Worm (Caenorhabditis elegans) whole organism, young adult: Measurements from ENCODE around the gene srw-97.

Experiments used
- B0035.1 ChIP-seq: sonication (generic microtip); optimal IDR thresholded peaks from 2 replicates; lab custom pipeline; 2016; ENCODE audit warnings: missing genetic modification characterization, mild to moderate bottlenecking, missing compliant biosample characterization, missing genotype, missing genetic modification reagents
- C17E4.6 ChIP-seq: fragments of 200-800 bp; sonication (Bioruptor generic); IDR thresholded peaks from 2 replicates; pipeline ENCODE4 v1.3.6; 2022; ENCODE audit warnings: missing genetic modification reagents, missing genetic modification characterization, missing compliant biosample characterization
- F23B12.7 ChIP-seq: sonication (generic microtip); optimal IDR thresholded peaks from 2 replicates; lab custom pipeline; 2017; ENCODE audit warnings: missing genetic modification characterization, mild to moderate bottlenecking, missing compliant biosample characterization, antibody characterized with exemption, moderate library complexity; ENCODE audit not compliant: insufficient read depth
- F55B11.4 ChIP-seq: sonication (generic microtip); optimal IDR thresholded peaks from 2 replicates; lab custom pipeline; 2016; ENCODE audit warnings: missing compliant biosample characterization, missing genetic modification characterization, borderline replicate concordance; ENCODE audit not compliant: insufficient read depth
- Y53F4B.3 ChIP-seq: fragments of 200-800 bp; sonication (Bioruptor generic); IDR thresholded peaks from 2 replicates; pipeline ENCODE4 v1.3.6; 2022; ENCODE audit warnings: missing genetic modification reagents, missing genetic modification characterization, missing compliant biosample characterization
- ama-1 ChIP-seq, 3 experiments: fragments of 150-350 bp in 1 of 3; sonication (generic microtip) in 2 of 3; optimal IDR thresholded peaks; 2 replicates each; lab custom pipeline; 2014 to 2018; ENCODE audit warnings: missing biosample characterization in 2 of 3, missing genetic modification characterization in 2 of 3, missing genetic modification reagents in 2 of 3
- egrh-3 ChIP-seq: fragments of 200-800 bp; sonication (Bioruptor generic); IDR thresholded peaks from 2 replicates; pipeline ENCODE4 v1.3.6; 2022; ENCODE audit warnings: missing genetic modification reagents, missing genetic modification characterization, missing compliant biosample characterization
- hrde-1 ChIP-seq: sonication (generic microtip); optimal IDR thresholded peaks from 2 replicates; lab custom pipeline; 2016; ENCODE audit warnings: missing genetic modification characterization, mild to moderate bottlenecking, missing compliant biosample characterization, moderate library complexity, missing genotype, missing genetic modification reagents, borderline replicate concordance
- pha-4 ChIP-seq: fragments of 150-350 bp; sonication (generic microtip); optimal IDR thresholded peaks from 2 replicates; lab custom pipeline; 2014; ENCODE audit warnings: missing biosample characterization, missing genetic modification reagents, missing genetic modification characterization
- rcor-1 ChIP-seq: fragments of 200-800 bp; sonication (Bioruptor generic); IDR thresholded peaks from 2 replicates; pipeline ENCODE4 v1.3.6; 2022; ENCODE audit warnings: missing genetic modification reagents, missing genetic modification characterization, missing compliant biosample characterization
- tbx-9 ChIP-seq: sonication (generic microtip); optimal IDR thresholded peaks from 2 replicates; lab custom pipeline; 2016; ENCODE audit warnings: borderline replicate concordance, missing genetic modification characterization, inconsistent platforms, missing compliant biosample characterization
- unc-62 ChIP-seq: fragments of 150-350 bp; optimal IDR thresholded peaks from 2 replicates; lab custom pipeline; 2014; ENCODE audit warnings: missing biosample characterization, missing genetic modification reagents, missing genetic modification characterization

- no peak for TF ChIP-seq B0035.1 (tag; lab: Kevin White, UChicago)
- no peak for TF ChIP-seq egrh-3 (GFP tag; lab: Robert Waterston, UW)
- TF ChIP-seq rcor-1 = no peak
- no peak for TF ChIP-seq unc-62 (GFP tag; lab: Kevin White, UChicago)
- no peak for TF ChIP-seq Y53F4B.3 (GFP tag; lab: Robert Waterston, UW)
- TF ChIP-seq F23B12.7 = no peak
- no peak for TF ChIP-seq C17E4.6
- TF ChIP-seq hrde-1 (tag; lab: Kevin White, UChicago) = no peak
- TF ChIP-seq ama-1 (optimal IDR thresholded peaks at IDR 0.05; lab: Kevin White, UChicago) = no peak
- no peak for TF ChIP-seq ama-1 (GFP tag; optimal IDR thresholded peaks at IDR 0.05; lab: Kevin White, UChicago)
- TF ChIP-seq F55B11.4 = no peak
- no peak for TF ChIP-seq tbx-9 (tag; lab: Kevin White, UChicago)
- TF ChIP-seq pha-4 (tag; lab: Kevin White, UChicago) = no peak
Observed at ce11 chrII:1712938-1713337, 44.1 kb upstream of the srw-97 start, which contains the start of gene btb-7.
